Worm (Caenorhabditis elegans) whole organism, mixed stage, embryonic: ENCODE results near the gene col-20.
"Not testable (repeated sequence)": the region's sequence is repeated elsewhere in the genome, so short reads cannot be mapped to it uniquely, and the experiment has no call there.

ENCODE experiments used
- M03D4.4 ChIP-seq: sonication (generic microtip); optimal IDR thresholded peaks from 2 replicates; lab custom pipeline; 2017; ENCODE audit warnings: mild to moderate bottlenecking, missing genetic modification characterization, missing compliant biosample characterization
- bed-3 ChIP-seq: fragments of 200-800 bp; sonication (Bioruptor generic); optimal IDR thresholded peaks from 3 replicates; lab custom pipeline; 2018; ENCODE audit warnings: mild to moderate bottlenecking, missing genetic modification characterization, moderate library complexity, missing compliant biosample characterization
- blmp-1 ChIP-seq: fragments of 150-350 bp; optimal IDR thresholded peaks from 2 replicates; lab custom pipeline; 2014; ENCODE audit warnings: missing biosample characterization, missing genetic modification characterization
- ceh-39 ChIP-seq: fragments of 150-350 bp; optimal IDR thresholded peaks from 2 replicates; lab custom pipeline; 2014; ENCODE audit warnings: missing biosample characterization, missing genetic modification characterization
- ceh-83 ChIP-seq: fragments of 200-800 bp; sonication (Bioruptor generic); optimal IDR thresholded peaks from 2 replicates; lab custom pipeline; 2018; ENCODE audit warnings: mild to moderate bottlenecking, missing genetic modification characterization, missing compliant biosample characterization
- ces-1 ChIP-seq: fragments of 150-350 bp; optimal IDR thresholded peaks from 2 replicates; lab custom pipeline; 2014; ENCODE audit warnings: missing biosample characterization, missing genetic modification reagents, missing genetic modification characterization
- cnd-1 ChIP-seq: fragments of 200-800 bp; sonication (Bioruptor generic); optimal IDR thresholded peaks from 2 replicates; lab custom pipeline; 2018; ENCODE audit warnings: mild to moderate bottlenecking, missing genetic modification characterization, missing compliant biosample characterization
- drap-1 ChIP-seq: fragments of 200-800 bp; sonication (Bioruptor generic); optimal IDR thresholded peaks from 3 replicates; lab custom pipeline; 2018; ENCODE audit warnings: mild to moderate bottlenecking, missing genetic modification characterization, missing compliant biosample characterization
- elt-1 ChIP-seq: sonication (generic microtip); optimal IDR thresholded peaks from 2 replicates; lab custom pipeline; 2017; ENCODE audit warnings: missing genetic modification characterization, mild to moderate bottlenecking, missing compliant biosample characterization, antibody characterized with exemption, moderate library complexity, borderline replicate concordance; ENCODE audit not compliant: insufficient read depth
- elt-3 ChIP-seq: fragments of 150-350 bp; optimal IDR thresholded peaks from 2 replicates; lab custom pipeline; 2014; ENCODE audit warnings: missing biosample characterization, missing genetic modification characterization
- flh-1 ChIP-seq: fragments of 200-800 bp; sonication (Bioruptor generic); optimal IDR thresholded peaks from 2 replicates; lab custom pipeline; 2018; ENCODE audit warnings: mild to moderate bottlenecking, missing genetic modification characterization, moderate library complexity, missing compliant biosample characterization
- ham-2 ChIP-seq: fragments of 200-800 bp; sonication (Bioruptor generic); optimal IDR thresholded peaks from 2 replicates; lab custom pipeline; 2018; ENCODE audit warnings: mild to moderate bottlenecking, missing genetic modification characterization, missing compliant biosample characterization
- hlh-1 ChIP-seq: fragments of 150-350 bp; optimal IDR thresholded peaks from 2 replicates; lab custom pipeline; 2014; ENCODE audit warnings: missing biosample characterization, missing genetic modification reagents, missing genetic modification characterization
- lin-13 ChIP-seq: fragments of 150-350 bp; optimal IDR thresholded peaks from 2 replicates; lab custom pipeline; 2014; ENCODE audit warnings: missing biosample characterization, missing genetic modification characterization
- lin-32 ChIP-seq: fragments of 200-800 bp; sonication (Bioruptor generic); optimal IDR thresholded peaks from 2 replicates; lab custom pipeline; 2018; ENCODE audit warnings: mild to moderate bottlenecking, missing genetic modification characterization, missing compliant biosample characterization
- lsy-2 ChIP-seq: fragments of 150-350 bp; optimal IDR thresholded peaks from 2 replicates; lab custom pipeline; 2014; ENCODE audit warnings: missing biosample characterization, missing genetic modification characterization
- mep-1 ChIP-seq: fragments of 150-350 bp; optimal IDR thresholded peaks from 2 replicates; lab custom pipeline; 2017; ENCODE audit warnings: missing biosample characterization, missing genetic modification reagents, missing genetic modification characterization, inconsistent platforms
- mls-2 ChIP-seq: sonication (generic microtip); optimal IDR thresholded peaks from 2 replicates; lab custom pipeline; 2016; ENCODE audit warnings: mild to moderate bottlenecking, missing genetic modification characterization, moderate library complexity, missing compliant biosample characterization
- nhr-12 ChIP-seq: fragments of 150-350 bp; optimal IDR thresholded peaks from 2 replicates; lab custom pipeline; 2014; ENCODE audit warnings: missing biosample characterization, missing genetic modification characterization
- nhr-2 ChIP-seq: fragments of 150-350 bp; optimal IDR thresholded peaks from 2 replicates; lab custom pipeline; 2014; ENCODE audit warnings: missing biosample characterization, missing genetic modification characterization
- nhr-237 ChIP-seq: fragments of 150-350 bp; optimal IDR thresholded peaks from 2 replicates; lab custom pipeline; 2014; ENCODE audit warnings: missing biosample characterization, missing genetic modification characterization
- nhr-28 ChIP-seq: fragments of 150-350 bp; optimal IDR thresholded peaks from 2 replicates; lab custom pipeline; 2014; ENCODE audit warnings: missing biosample characterization, missing genetic modification characterization
- nhr-76 ChIP-seq: sonication (generic microtip); optimal IDR thresholded peaks from 2 replicates; lab custom pipeline; 2017; ENCODE audit warnings: missing biosample characterization, missing genetic modification characterization
- pha-4 ChIP-seq: fragments of 150-350 bp; optimal IDR thresholded peaks from 2 replicates; lab custom pipeline; 2018; ENCODE audit warnings: missing biosample characterization, missing genetic modification reagents, missing genetic modification characterization
- sem-2 ChIP-seq: fragments of 200-800 bp; sonication (Bioruptor generic); optimal IDR thresholded peaks from 2 replicates; lab custom pipeline; 2018; ENCODE audit warnings: mild to moderate bottlenecking, missing genetic modification characterization, missing compliant biosample characterization
- snpc-4 ChIP-seq: fragments of 150-350 bp; optimal IDR thresholded peaks from 2 replicates; lab custom pipeline; 2014; ENCODE audit warnings: missing biosample characterization, missing genetic modification characterization
- sptf-1 ChIP-seq: sonication (generic microtip); optimal IDR thresholded peaks from 2 replicates; lab custom pipeline; 2017; ENCODE audit warnings: mild to moderate bottlenecking, missing genetic modification characterization, moderate library complexity, missing compliant biosample characterization
- tbx-8 ChIP-seq: fragments of 200-800 bp; sonication (Bioruptor generic); optimal IDR thresholded peaks from 2 replicates; lab custom pipeline; 2018; ENCODE audit warnings: mild to moderate bottlenecking, missing genetic modification characterization, moderate library complexity, missing compliant biosample characterization
- unc-120 ChIP-seq: sonication (generic microtip); optimal IDR thresholded peaks from 2 replicates; lab custom pipeline; 2017; ENCODE audit warnings: missing genetic modification characterization, missing compliant biosample characterization; ENCODE audit not compliant: poor library complexity, severe bottlenecking
- unc-39 ChIP-seq: fragments of 150-350 bp; optimal IDR thresholded peaks from 2 replicates; lab custom pipeline; 2014; ENCODE audit warnings: missing biosample characterization, missing genetic modification characterization
- unc-62 ChIP-seq: fragments of 150-350 bp; optimal IDR thresholded peaks from 2 replicates; lab custom pipeline; 2014; ENCODE audit warnings: missing biosample characterization, missing genetic modification reagents, missing genetic modification characterization
- zip-8 ChIP-seq: fragments of 150-350 bp; optimal IDR thresholded peaks from 2 replicates; lab custom pipeline; 2014; ENCODE audit warnings: missing biosample characterization, missing genetic modification characterization
- ztf-11 ChIP-seq: fragments of 150-350 bp; optimal IDR thresholded peaks from 2 replicates; lab custom pipeline; 2014; ENCODE audit warnings: missing biosample characterization, missing genetic modification characterization

Gene col-20

DNA sequence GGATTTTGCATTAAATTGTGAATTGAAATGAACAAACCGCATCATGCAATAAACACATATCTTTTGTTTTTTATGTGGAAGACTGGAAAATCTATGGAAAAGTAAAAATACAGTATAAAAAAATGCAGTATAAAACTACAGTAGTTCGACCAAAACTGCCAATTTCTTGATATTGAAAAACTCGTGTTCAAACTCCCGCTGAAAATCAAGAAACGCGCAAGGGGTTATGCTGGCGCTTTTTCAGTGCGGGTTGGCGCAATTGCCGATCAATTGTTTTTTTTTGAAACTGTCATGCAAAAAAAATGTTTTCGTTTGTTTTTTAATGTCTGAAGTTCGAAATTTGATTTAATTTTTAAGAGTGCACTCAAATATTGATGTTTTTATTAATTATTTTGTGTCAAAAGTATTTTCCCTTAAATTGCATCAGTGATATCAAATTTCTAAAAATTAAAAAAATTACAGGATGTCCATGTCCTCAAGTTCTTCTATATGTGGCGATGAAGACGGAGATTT is 18.9 kb downstream of the col-20 start, which contains the start of gene dnj-9 (continued):
- no peak for TF ChIP-seq nhr-2 (tag; lab: Kevin White, UChicago)
- no peak for TF ChIP-seq sem-2 (GFP tag; lab: Kevin White, UChicago)
- no peak for TF ChIP-seq lin-32
- TF ChIP-seq snpc-4 (tag; lab: Kevin White, UChicago), result no peak
- no peak for TF ChIP-seq elt-1
- peak; percentile 59 for TF ChIP-seq ceh-83 (GFP tag; lab: Kevin White, UChicago)
- TF ChIP-seq tbx-8, result no peak
- TF ChIP-seq pha-4 (tag; lab: Kevin White, UChicago), result peak; percentile 70
- TF ChIP-seq mls-2 (tag; lab: Kevin White, UChicago), result peak; percentile 58
- peak; percentile 87 for TF ChIP-seq sptf-1
- TF ChIP-seq lsy-2 (tag; lab: Kevin White, UChicago), result peak; percentile 82

DNA sequence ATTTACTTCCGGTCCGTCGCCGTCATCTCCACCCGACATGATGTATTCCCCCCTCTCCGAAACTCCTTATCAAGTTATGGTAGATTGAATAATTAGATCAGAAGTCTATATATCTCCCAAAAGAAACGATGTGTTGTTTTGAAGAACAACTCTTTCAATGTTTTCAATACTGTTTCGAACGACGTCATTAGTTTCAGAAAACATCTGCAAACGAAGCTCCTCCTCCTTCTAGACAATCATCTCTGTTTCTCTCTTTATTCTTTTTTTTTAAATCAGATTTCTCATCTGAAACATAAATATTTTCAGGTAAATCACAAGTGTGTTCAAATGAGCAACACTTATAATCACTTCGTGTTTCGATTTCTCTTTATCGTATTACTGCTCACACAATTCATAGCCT is 20.7 kb downstream of the col-20 start, which contains the start of gene T23B7.3:
Gene T23B7.3 (plus strand): TSS at position 301 of the 400 bp plus-strand sequence.
- TF ChIP-seq lin-32 (no peak), ces-1 (peak; percentile 5)

DNA sequence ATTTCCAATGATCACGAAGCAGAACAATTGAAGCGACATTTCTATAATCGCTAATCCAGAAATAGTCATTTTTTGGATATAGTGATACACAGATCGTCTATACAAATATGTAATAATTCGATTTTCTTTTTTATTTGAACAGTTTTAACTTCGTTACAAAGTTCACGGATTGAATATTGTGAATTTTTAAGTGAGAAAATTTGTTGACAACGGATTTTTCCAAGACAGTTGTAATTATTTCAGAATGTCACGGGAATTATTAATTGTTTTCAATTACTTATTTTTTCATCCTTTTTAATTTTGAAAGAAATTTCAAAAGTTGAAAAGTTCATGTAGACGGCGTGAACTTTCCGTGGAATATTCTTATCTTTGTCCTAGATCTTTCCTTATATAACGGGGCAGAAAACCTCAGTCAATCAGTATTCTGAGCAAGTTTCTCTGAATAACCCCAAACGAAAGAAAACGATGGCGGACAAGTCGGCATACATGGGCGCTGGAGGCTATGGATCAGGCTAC is 28.4 kb downstream of the col-20 start, which contains the start of the genes T23B7.2 and nspd-4:
Gene T23B7.2 (minus strand): TSS at position 101 of the 516 bp plus-strand sequence.
Gene nspd-4 (plus strand): TSS at position 466 of the 516 bp plus-strand sequence.
- not testable (repeated sequence) for TF ChIP-seq drap-1 (GFP tag; lab: Kevin White, UChicago); mls-2 (tag; lab: Kevin White, UChicago); unc-120 (tag; lab: Kevin White, UChicago)

DNA sequence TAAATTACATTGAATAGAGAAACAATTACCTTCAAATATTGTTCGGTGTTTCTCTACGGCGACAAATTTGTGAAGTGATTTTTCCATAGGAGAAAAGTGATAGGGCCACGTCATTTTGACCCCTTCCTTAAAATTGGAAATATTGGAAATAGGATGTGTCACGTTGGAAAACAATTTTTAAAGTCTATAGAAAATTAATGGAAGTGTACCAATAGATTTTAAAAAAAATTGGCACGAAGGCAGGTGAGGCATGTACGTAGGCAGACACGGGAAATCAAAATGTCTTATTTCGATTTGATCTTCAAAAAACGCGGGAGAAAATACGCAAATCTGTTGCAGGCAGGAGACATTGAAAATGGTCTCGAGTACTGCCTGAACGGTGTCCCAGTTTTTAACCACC is 32.9 kb downstream of the col-20 start, which contains the start of gene C33F10.12:
Gene C33F10.12 (minus strand): TSS at position 101 of the 400 bp plus-strand sequence.
- TF ChIP-seq hlh-1 (tag; lab: Kevin White, UChicago) (no peak), elt-1 (no peak), nhr-237 (tag; lab: Kevin White, UChicago) (no peak), elt-3 (tag; lab: Kevin White, UChicago) (no peak), lin-13 (tag; lab: Kevin White, UChicago) (no peak), nhr-2 (tag; lab: Kevin White, UChicago) (no peak), lin-32 (no peak), blmp-1 (no peak), nhr-12 (tag; lab: Kevin White, UChicago) (no peak), ceh-83 (GFP tag; lab: Kevin White, UChicago) (no peak), flh-1 (GFP tag; lab: Kevin White, UChicago) (no peak), M03D4.4 (tag; lab: Kevin White, UChicago) (no peak), cnd-1 (tag; lab: Kevin White, UChicago) (no peak), ces-1 (no peak), sptf-1 (no peak), mls-2 (tag; lab: Kevin White, UChicago) (no peak), nhr-76 (tag; lab: Kevin White, UChicago) (no peak), unc-62 (GFP tag; lab: Kevin White, UChicago) (no peak)

DNA sequence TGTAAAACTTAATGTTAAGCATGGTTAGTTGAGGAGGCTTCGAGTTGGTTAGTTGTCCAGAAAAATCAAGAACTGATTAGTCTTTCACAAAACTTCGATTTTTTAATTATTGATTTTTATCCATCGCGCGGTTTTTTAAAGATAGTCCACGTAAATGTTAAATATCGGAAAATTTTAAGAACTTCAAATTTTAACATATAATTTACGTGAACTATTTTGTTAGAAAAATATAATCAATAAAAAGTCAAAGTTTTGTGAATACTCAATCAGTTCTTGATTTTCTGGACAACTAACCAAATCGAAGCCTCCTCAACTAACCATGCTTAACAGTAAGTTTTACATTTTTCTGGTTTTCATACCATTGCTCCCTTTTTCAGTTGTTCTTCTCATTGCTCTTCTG is 35.8 kb downstream of the col-20 start, which contains the start of the genes C33F10.11 and C33F10.1:
Gene C33F10.11 (minus strand): TSS at position 101 of the 400 bp plus-strand sequence.
Gene C33F10.1 (plus strand): TSS at position 263 of the 400 bp plus-strand sequence.
- TF ChIP-seq ceh-39, result no peak

DNA sequence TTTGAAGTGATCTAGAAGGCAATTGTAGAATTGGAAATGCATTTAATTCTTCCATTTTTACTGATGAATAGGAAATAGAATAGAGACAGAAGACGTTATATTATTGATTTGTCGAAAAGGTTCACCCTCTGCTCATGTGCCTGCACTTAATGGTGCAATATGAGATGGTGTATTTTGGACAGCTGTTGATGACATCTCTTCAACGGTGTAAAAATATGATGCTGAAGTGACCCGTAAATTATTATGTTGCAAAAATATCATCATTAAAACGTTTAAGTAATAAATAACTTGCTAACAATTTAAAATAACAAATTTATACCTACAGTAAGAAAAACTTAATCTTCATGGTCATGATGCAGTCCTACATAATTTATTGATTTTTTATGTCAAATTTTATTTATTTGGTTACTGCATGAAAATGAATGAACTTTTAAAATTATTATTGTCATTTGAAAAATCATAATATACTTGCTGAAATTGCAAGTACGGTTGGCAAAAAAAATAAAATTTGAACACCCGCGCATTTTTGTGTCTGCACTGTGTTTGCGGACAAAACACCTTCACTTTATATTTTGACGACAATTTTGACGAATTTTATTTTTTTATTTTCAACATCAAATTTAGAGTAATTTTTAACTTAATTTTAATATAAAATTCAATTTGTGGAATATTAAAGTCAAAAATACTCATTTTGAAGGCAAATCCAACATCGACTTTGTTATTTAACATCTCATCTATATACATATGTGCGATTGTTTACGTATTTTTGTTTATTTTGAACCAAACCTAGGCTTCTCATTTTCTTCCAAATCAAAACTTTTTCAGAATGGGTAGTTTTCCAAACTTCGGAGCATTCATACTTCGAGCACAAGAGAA is 42.6 kb downstream of the col-20 start, which contains the start of the genes fbxb-88 and tbck-1:
Gene fbxb-88 (minus strand): TSS at position 151 of the 876 bp plus-strand sequence.
Gene tbck-1 (plus strand): TSS at position 826 of the 876 bp plus-strand sequence.
- TF ChIP-seq ham-2 (no peak), zip-8 (no peak), ztf-11 (tag; lab: Kevin White, UChicago) (no peak), ceh-39 (no peak), nhr-2 (tag; lab: Kevin White, UChicago) (peak; percentile 43), mep-1 (tag; lab: Kevin White, UChicago) (peak; percentile 30), lin-13 (tag; lab: Kevin White, UChicago) (no peak), pha-4 (tag; lab: Kevin White, UChicago) (no peak), tbx-8 (no peak), cnd-1 (tag; lab: Kevin White, UChicago) (peak; percentile 52), unc-39 (tag; lab: Kevin White, UChicago) (no peak), snpc-4 (tag; lab: Kevin White, UChicago) (no peak), hlh-1 (tag; lab: Kevin White, UChicago) (peak; percentile 88), unc-62 (GFP tag; lab: Kevin White, UChicago) (peak; percentile 59), lsy-2 (tag; lab: Kevin White, UChicago) (peak; percentile 47), nhr-76 (tag; lab: Kevin White, UChicago) (no peak), nhr-28 (no peak), sem-2 (GFP tag; lab: Kevin White, UChicago) (no peak), sptf-1 (no peak), ces-1 (no peak), elt-3 (tag; lab: Kevin White, UChicago) (no peak), flh-1 (GFP tag; lab: Kevin White, UChicago) (no peak), bed-3 (no peak), elt-1 (no peak), drap-1 (GFP tag; lab: Kevin White, UChicago) (no peak)
